Fruit fly (Drosophila melanogaster) whole organism, prepupa: ENCODE results near the gene PIG-F.
A peak's percentile ranks its signal among the peaks of the same experiment; 100 is the strongest.

Experiments
- Blimp-1 ChIP-seq: fragments of 200-800 bp; sonication (Bioruptor generic); optimal IDR thresholded peaks from 3 replicates; lab custom pipeline; 2017; ENCODE audit warnings: missing biosample characterization, missing genetic modification characterization, mild to moderate bottlenecking, moderate library complexity, missing genetic modification reagents
- CG11294 ChIP-seq: fragments of 200-800 bp; sonication (Bioruptor generic); IDR thresholded peaks from 2 replicates; pipeline ENCODE4 v1.3.6; 2022; ENCODE audit warnings: missing biosample characterization, missing genetic modification characterization
- CG11762 ChIP-seq: fragments of 200-800 bp; sonication (Bioruptor generic); optimal IDR thresholded peaks from 3 replicates; lab custom pipeline; 2016; ENCODE audit warnings: missing biosample characterization, missing genetic modification characterization; ENCODE audit not compliant: insufficient read depth
- CG11902 ChIP-seq: fragments of 200-800 bp; sonication (Bioruptor generic); optimal IDR thresholded peaks from 3 replicates; lab custom pipeline; 2016; ENCODE audit warnings: missing biosample characterization, missing genetic modification characterization
- CG15336 ChIP-seq: fragments of 200-800 bp; sonication (Bioruptor generic); IDR thresholded peaks from 2 replicates; pipeline ENCODE4 v1.3.6; 2022; ENCODE audit warnings: missing biosample characterization, missing genetic modification characterization
- CG16779 ChIP-seq: fragments of 200-800 bp; sonication (Bioruptor generic); optimal IDR thresholded peaks from 3 replicates; lab custom pipeline; 2017; ENCODE audit warnings: missing biosample characterization, mild to moderate bottlenecking, missing genetic modification characterization
- CG31627 ChIP-seq: fragments of 200-800 bp; sonication (Bioruptor generic); optimal IDR thresholded peaks from 3 replicates; lab custom pipeline; 2016; ENCODE audit warnings: missing biosample characterization, missing genetic modification characterization
- CG32006 ChIP-seq: fragments of 200-800 bp; sonication (Bioruptor generic); optimal IDR thresholded peaks from 3 replicates; lab custom pipeline; 2017; ENCODE audit warnings: missing biosample characterization, mild to moderate bottlenecking, missing genetic modification characterization
- CG34406 ChIP-seq: fragments of 200-800 bp; sonication (Bioruptor generic); optimal IDR thresholded peaks from 3 replicates; lab custom pipeline; 2016; ENCODE audit warnings: missing biosample characterization, missing genetic modification characterization
- CG3919 ChIP-seq: fragments of 200-800 bp; sonication (Bioruptor generic); optimal IDR thresholded peaks from 3 replicates; lab custom pipeline; 2016; ENCODE audit warnings: missing biosample characterization, missing genetic modification characterization
- CG6163 ChIP-seq: fragments of 200-800 bp; sonication (Bioruptor generic); IDR thresholded peaks from 3 replicates; pipeline ENCODE4 v1.3.6; 2022; ENCODE audit warnings: missing biosample characterization, missing genetic modification characterization
- CG6276 ChIP-seq: fragments of 200-800 bp; sonication (Bioruptor generic); optimal IDR thresholded peaks from 2 replicates; lab custom pipeline; 2017; ENCODE audit warnings: missing biosample characterization, mild to moderate bottlenecking, missing genetic modification characterization
- CG6792 ChIP-seq: fragments of 200-800 bp; sonication (Bioruptor generic); optimal IDR thresholded peaks from 3 replicates; lab custom pipeline; 2016; ENCODE audit warnings: missing biosample characterization, missing genetic modification characterization
- CG6808 ChIP-seq: fragments of 200-800 bp; sonication (Bioruptor generic); optimal IDR thresholded peaks from 3 replicates; lab custom pipeline; 2017; ENCODE audit warnings: missing biosample characterization, missing genetic modification characterization, mild to moderate bottlenecking, moderate library complexity, missing genetic modification reagents
- CG6854 ChIP-seq: fragments of 200-800 bp; sonication (Bioruptor generic); optimal IDR thresholded peaks from 2 replicates; lab custom pipeline; 2017; ENCODE audit warnings: missing biosample characterization, mild to moderate bottlenecking, missing genetic modification characterization
- CG7368 ChIP-seq: fragments of 200-800 bp; sonication (Bioruptor generic); optimal IDR thresholded peaks from 3 replicates; lab custom pipeline; 2016; ENCODE audit warnings: missing biosample characterization, missing genetic modification characterization
- CG8119 ChIP-seq: fragments of 200-800 bp; sonication (Bioruptor generic); IDR thresholded peaks from 3 replicates; pipeline ENCODE4 v1.3.6; 2022; ENCODE audit warnings: missing biosample characterization, missing genetic modification characterization
- CG8319 ChIP-seq: fragments of 200-800 bp; sonication (Bioruptor generic); optimal IDR thresholded peaks from 3 replicates; lab custom pipeline; 2016; ENCODE audit warnings: missing biosample characterization, missing genetic modification characterization
- Eip75B ChIP-seq: fragments of 200-800 bp; sonication (Bioruptor generic); optimal IDR thresholded peaks from 3 replicates; lab custom pipeline; 2016; ENCODE audit warnings: missing biosample characterization, missing genetic modification characterization
- Eip78C ChIP-seq: fragments of 200-800 bp; sonication (Bioruptor generic); peaks from one replicate; lab custom pipeline; 2016; ENCODE audit warnings: missing biosample characterization, missing genetic modification characterization
- Ets21C ChIP-seq: fragments of 200-800 bp; sonication (Bioruptor generic); optimal IDR thresholded peaks from 3 replicates; lab custom pipeline; 2016; ENCODE audit warnings: missing biosample characterization, missing genetic modification characterization
- Ets96B ChIP-seq: fragments of 200-800 bp; optimal IDR thresholded peaks from 2 replicates; lab custom pipeline; 2019; ENCODE audit warnings: missing biosample characterization, mild to moderate bottlenecking, missing genetic modification characterization, moderate library complexity
- Gug ChIP-seq: fragments of 200-800 bp; sonication (Bioruptor generic); IDR thresholded peaks from 2 replicates; pipeline ENCODE4 v1.3.6; 2022; ENCODE audit warnings: missing biosample characterization, missing genetic modification characterization
- Hr38 ChIP-seq: sonication (Bioruptor generic); optimal IDR thresholded peaks from 2 replicates; lab custom pipeline; 2016; ENCODE audit warnings: missing biosample characterization, missing genetic modification characterization
- Hr39 ChIP-seq: fragments of 200-800 bp; sonication (Bioruptor generic); optimal IDR thresholded peaks from 2 replicates; lab custom pipeline; 2016; ENCODE audit warnings: missing biosample characterization, missing genetic modification characterization
- Hr4 ChIP-seq: fragments of 200-800 bp; sonication (Bioruptor generic); optimal IDR thresholded peaks from 3 replicates; lab custom pipeline; 2016; ENCODE audit warnings: missing biosample characterization, missing genetic modification characterization
- Lpt ChIP-seq: fragments of 200-800 bp; sonication (Bioruptor generic); optimal IDR thresholded peaks from 3 replicates; lab custom pipeline; 2016; ENCODE audit warnings: missing biosample characterization, missing genetic modification characterization
- Met ChIP-seq: fragments of 200-800 bp; sonication (Bioruptor generic); optimal IDR thresholded peaks from 3 replicates; lab custom pipeline; 2016; ENCODE audit warnings: missing biosample characterization, missing genetic modification characterization
- OdsH ChIP-seq: fragments of 200-800 bp; sonication (Bioruptor generic); optimal IDR thresholded peaks from 3 replicates; lab custom pipeline; 2016; ENCODE audit warnings: missing biosample characterization, missing genetic modification characterization
- Smox ChIP-seq: fragments of 200-800 bp; sonication (Bioruptor generic); optimal IDR thresholded peaks from 3 replicates; lab custom pipeline; 2016; ENCODE audit warnings: missing biosample characterization, missing genetic modification characterization
- Sox102F ChIP-seq: fragments of 200-800 bp; sonication (Bioruptor generic); optimal IDR thresholded peaks from 2 replicates; lab custom pipeline; 2016; ENCODE audit warnings: missing biosample characterization, mild to moderate bottlenecking, missing genetic modification characterization
- Sox15 ChIP-seq: fragments of 200-800 bp; sonication (Bioruptor generic); optimal IDR thresholded peaks from 3 replicates; lab custom pipeline; 2016; ENCODE audit warnings: missing biosample characterization, missing genetic modification characterization
- achi ChIP-seq: fragments of 200-800 bp; sonication (Bioruptor generic); optimal IDR thresholded peaks from 3 replicates; lab custom pipeline; 2016; ENCODE audit warnings: missing biosample characterization, missing genetic modification characterization
- acj6 ChIP-seq: fragments of 200-800 bp; sonication (Bioruptor generic); optimal IDR thresholded peaks from 3 replicates; lab custom pipeline; 2016; ENCODE audit warnings: missing biosample characterization, missing genetic modification characterization
- cyc ChIP-seq: fragments of 200-800 bp; sonication (Bioruptor generic); optimal IDR thresholded peaks from 3 replicates; lab custom pipeline; 2016; ENCODE audit warnings: missing biosample characterization, missing genetic modification characterization
- dac ChIP-seq: fragments of 200-800 bp; sonication (Bioruptor generic); optimal IDR thresholded peaks from 2 replicates; lab custom pipeline; 2017; ENCODE audit warnings: missing biosample characterization, mild to moderate bottlenecking, missing genetic modification characterization
- dsx ChIP-seq: fragments of 200-800 bp; optimal IDR thresholded peaks from 3 replicates; lab custom pipeline; 2019; ENCODE audit warnings: missing biosample characterization, mild to moderate bottlenecking, missing genetic modification characterization, moderate library complexity; ENCODE audit not compliant: poor library complexity, severe bottlenecking
- eg ChIP-seq: fragments of 200-800 bp; sonication (Bioruptor generic); IDR thresholded peaks from 3 replicates; pipeline ENCODE4 v1.3.6; 2022; ENCODE audit warnings: missing biosample characterization, missing genetic modification characterization
- esn ChIP-seq: fragments of 200-800 bp; sonication (Bioruptor generic); optimal IDR thresholded peaks from 2 replicates; lab custom pipeline; 2016; ENCODE audit warnings: missing biosample characterization, mild to moderate bottlenecking, missing genetic modification characterization, moderate library complexity
- fd59A ChIP-seq: fragments of 200-800 bp; sonication (Bioruptor generic); optimal IDR thresholded peaks from 2 replicates; lab custom pipeline; 2017; ENCODE audit warnings: missing biosample characterization, mild to moderate bottlenecking, missing genetic modification characterization, missing genetic modification reagents
- fkh ChIP-seq: fragments of 200-800 bp; sonication (Bioruptor generic); optimal IDR thresholded peaks from 3 replicates; lab custom pipeline; 2017; ENCODE audit warnings: missing biosample characterization, mild to moderate bottlenecking, missing genetic modification characterization, moderate library complexity
- lz ChIP-seq: fragments of 200-800 bp; sonication (Bioruptor generic); optimal IDR thresholded peaks from 3 replicates; lab custom pipeline; 2016; ENCODE audit warnings: missing biosample characterization, missing genetic modification characterization
- net ChIP-seq: fragments of 200-800 bp; sonication (Bioruptor generic); optimal IDR thresholded peaks from 3 replicates; lab custom pipeline; 2016; ENCODE audit warnings: missing biosample characterization, missing genetic modification characterization
- pdm3 ChIP-seq: fragments of 200-800 bp; sonication (Bioruptor generic); optimal IDR thresholded peaks from 3 replicates; lab custom pipeline; 2016; ENCODE audit warnings: missing biosample characterization, missing genetic modification characterization
- salr ChIP-seq, 2 experiments: fragments of 200-800 bp; sonication (Bioruptor generic); optimal IDR thresholded peaks; 3 replicates each; lab custom pipeline; 2016 to 2018; ENCODE audit warnings: missing biosample characterization in 2 of 2, missing genetic modification characterization in 2 of 2, mild to moderate bottlenecking in 1 of 2
- spab ChIP-seq: fragments of 200-800 bp; sonication (Bioruptor generic); optimal IDR thresholded peaks from 2 replicates; lab custom pipeline; 2017; ENCODE audit warnings: missing biosample characterization, mild to moderate bottlenecking, missing genetic modification characterization, missing genetic modification reagents
- ss ChIP-seq, 2 experiments: fragments of 200-800 bp; sonication (Bioruptor generic); optimal IDR thresholded peaks; 2 replicates in 1 of 2; 3 replicates in 1 of 2; lab custom pipeline; 2017 to 2018; ENCODE audit warnings: mild to moderate bottlenecking in 2 of 2, missing biosample characterization in 2 of 2, missing genetic modification characterization in 2 of 2, moderate library complexity in 1 of 2
- svp ChIP-seq: fragments of 200-800 bp; sonication (Bioruptor generic); peaks from one replicate; lab custom pipeline; 2016; ENCODE audit warnings: missing biosample characterization, missing genetic modification characterization
- topi ChIP-seq: fragments of 200-800 bp; sonication (Bioruptor generic); optimal IDR thresholded peaks from 3 replicates; lab custom pipeline; 2016; ENCODE audit warnings: missing biosample characterization, missing genetic modification characterization
- vri ChIP-seq: fragments of 200-800 bp; sonication (Bioruptor generic); optimal IDR thresholded peaks from 3 replicates; lab custom pipeline; 2016; ENCODE audit warnings: missing biosample characterization, mild to moderate bottlenecking, missing genetic modification characterization

The PIG-F gene

DNA sequence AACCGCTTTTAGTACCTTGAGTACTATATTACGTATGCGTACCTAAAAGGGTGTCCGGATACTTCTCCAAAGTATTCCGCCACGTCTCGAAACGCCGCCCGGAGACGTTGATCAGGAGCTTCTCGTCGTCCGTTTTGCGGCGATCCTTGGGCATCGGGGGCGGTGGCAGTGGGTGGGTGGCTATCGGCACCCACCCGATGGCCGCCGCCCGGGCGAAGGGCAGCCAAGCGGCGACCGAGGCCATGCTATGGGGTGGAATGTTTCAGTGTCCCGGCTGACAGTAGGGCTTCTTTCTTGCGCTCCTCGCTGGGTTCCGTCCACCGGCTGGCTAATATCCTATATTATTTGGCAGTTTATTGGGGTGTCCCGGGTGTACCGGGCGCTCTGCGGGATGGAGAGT lies 37.8 kb upstream of the PIG-F start:
- TF ChIP-seq CG6808 (no peak), ss (GFP tag; optimal IDR thresholded peaks at IDR 0.05; lab: Kevin White, UChicago) (no peak), Hr38 (no peak), topi (GFP tag; lab: Kevin White, UChicago) (no peak), CG11762 (GFP tag; lab: Kevin White, UChicago) (no peak), cyc (GFP tag; lab: Kevin White, UChicago) (no peak), Ets96B (tag; lab: Kevin White, UChicago) (no peak), CG6854 (GFP tag; lab: Kevin White, UChicago) (no peak), lz (GFP tag; lab: Kevin White, UChicago) (no peak), CG34406 (GFP tag; lab: Kevin White, UChicago) (no peak), Gug (GFP tag; lab: Robert Waterston, UW) (no peak)

DNA sequence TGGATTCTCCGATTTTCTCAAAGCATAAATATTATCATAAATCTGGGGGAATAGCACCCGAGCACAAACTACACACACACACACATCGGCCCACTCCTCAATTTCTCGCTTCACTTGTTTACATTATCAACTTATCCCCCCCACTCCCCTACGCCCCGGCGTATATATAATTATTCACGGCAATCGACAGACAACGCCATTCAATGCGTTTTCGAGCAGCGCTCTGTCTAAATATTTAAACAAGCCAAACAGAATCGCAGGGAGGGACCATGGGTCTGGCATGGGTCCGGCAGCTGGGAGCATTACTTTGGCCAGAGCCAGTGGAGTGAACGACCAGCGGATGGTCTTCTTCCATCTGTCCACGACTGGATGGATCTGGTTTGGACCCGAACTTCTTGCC lies 36.6 kb upstream of the PIG-F start:
- TF ChIP-seq Sox102F (GFP tag; lab: Kevin White, UChicago) (peak; percentile 30), Eip78C (GFP tag; lab: Kevin White, UChicago) (peak; percentile 20), Blimp-1 (no peak), CG11294 (no peak), CG8319 (GFP tag; lab: Kevin White, UChicago) (no peak), spab (no peak), CG6163 (GFP tag; lab: Robert Waterston, UW) (no peak), CG11762 (GFP tag; lab: Kevin White, UChicago) (no peak), eg (GFP tag; lab: Robert Waterston, UW) (no peak), achi (GFP tag; lab: Kevin White, UChicago) (peak; percentile 17), fkh (GFP tag; lab: Kevin White, UChicago) (peak; percentile 94), CG34406 (GFP tag; lab: Kevin White, UChicago) (no peak), CG8119 (GFP tag; lab: Robert Waterston, UW) (no peak), CG32006 (GFP tag; lab: Kevin White, UChicago) (no peak), Smox (GFP tag; lab: Kevin White, UChicago) (peak; percentile 14), CG6792 (GFP tag; lab: Kevin White, UChicago) (peak; percentile 14), Sox15 (no peak), Gug (GFP tag; lab: Robert Waterston, UW) (no peak), svp (GFP tag; lab: Kevin White, UChicago) (peak; percentile 25), esn (peak; percentile 44), Lpt (no peak), dsx (GFP tag; lab: Kevin White, UChicago) (no peak), CG6808 (no peak), cyc (GFP tag; lab: Kevin White, UChicago) (no peak), fd59A (GFP tag; lab: Kevin White, UChicago) (no peak), CG3919 (GFP tag; lab: Kevin White, UChicago) (no peak), Eip75B (GFP tag; lab: Kevin White, UChicago) (no peak), CG7368 (GFP tag; lab: Kevin White, UChicago) (peak; percentile 7), Ets96B (tag; lab: Kevin White, UChicago) (no peak), CG6276 (GFP tag; lab: Kevin White, UChicago) (no peak), acj6 (GFP tag; lab: Kevin White, UChicago) (no peak), Ets21C (no peak), Hr38 (no peak), CG6854 (GFP tag; lab: Kevin White, UChicago) (no peak), Hr4 (GFP tag; lab: Kevin White, UChicago) (no peak), vri (peak; percentile 64), OdsH (GFP tag; lab: Kevin White, UChicago) (no peak), Met (GFP tag; lab: Kevin White, UChicago) (peak; percentile 50), net (GFP tag; lab: Kevin White, UChicago) (no peak), CG11902 (no peak), pdm3 (GFP tag; lab: Kevin White, UChicago) (peak; percentile 4), CG16779 (tag; lab: Kevin White, UChicago) (no peak), salr (GFP tag; optimal IDR thresholded peaks at IDR 0.05; lab: Kevin White, UChicago) (no peak), Hr39 (GFP tag; lab: Kevin White, UChicago) (no peak), dac (GFP tag; lab: Kevin White, UChicago) (no peak), CG31627 (peak; percentile 3), CG15336 (no peak)
